Worm (Caenorhabditis elegans) whole organism, late embryonic: ENCODE results near the gene srz-14.

ENCODE experiments used
- C38D4.7 ChIP-seq: fragments of 200-800 bp; sonication (Bioruptor generic); optimal IDR thresholded peaks from 2 replicates; lab custom pipeline; 2018; ENCODE audit warnings: mild to moderate bottlenecking, missing genetic modification characterization, moderate library complexity, missing compliant biosample characterization
- F13H6.1 ChIP-seq: sonication (generic microtip); optimal IDR thresholded peaks from 2 replicates; lab custom pipeline; 2016; ENCODE audit warnings: missing genetic modification characterization, missing compliant biosample characterization
- K02D7.2 ChIP-seq: sonication (generic microtip); optimal IDR thresholded peaks from 2 replicates; lab custom pipeline; 2017; ENCODE audit warnings: mild to moderate bottlenecking, missing genetic modification characterization, missing compliant biosample characterization
- K09A11.1 ChIP-seq: sonication (generic microtip); optimal IDR thresholded peaks from 2 replicates; lab custom pipeline; 2017; ENCODE audit warnings: antibody characterized with exemption, mild to moderate bottlenecking, missing genetic modification characterization, missing compliant biosample characterization; ENCODE audit not compliant: insufficient read depth
- T23F11.4 ChIP-seq: fragments of 200-800 bp; sonication (Bioruptor generic); optimal IDR thresholded peaks from 2 replicates; lab custom pipeline; 2018; ENCODE audit warnings: mild to moderate bottlenecking, missing genetic modification characterization, missing compliant biosample characterization
- Y22D7AL.16 ChIP-seq: sonication (generic microtip); optimal IDR thresholded peaks from 2 replicates; lab custom pipeline; 2016; ENCODE audit warnings: missing genetic modification characterization, missing compliant biosample characterization
- ahr-1 ChIP-seq: sonication (generic microtip); optimal IDR thresholded peaks from 2 replicates; lab custom pipeline; 2016; ENCODE audit warnings: missing genetic modification characterization, missing compliant biosample characterization
- ama-1 ChIP-seq: fragments of 150-350 bp; optimal IDR thresholded peaks from 2 replicates; lab custom pipeline; 2014
- ceh-14 ChIP-seq: sonication (generic microtip); optimal IDR thresholded peaks from 2 replicates; lab custom pipeline; 2016; ENCODE audit warnings: missing genotype, missing genetic modification characterization, missing compliant biosample characterization
- ceh-22 ChIP-seq: sonication (generic microtip); optimal IDR thresholded peaks from 2 replicates; lab custom pipeline; 2017; ENCODE audit warnings: missing biosample characterization, missing genetic modification characterization
- ceh-30 ChIP-seq: fragments of 150-350 bp; optimal IDR thresholded peaks from 2 replicates; lab custom pipeline; 2014; ENCODE audit warnings: missing biosample characterization, missing genetic modification characterization
- ceh-31 ChIP-seq: sonication (generic microtip); optimal IDR thresholded peaks from 2 replicates; lab custom pipeline; 2016; ENCODE audit warnings: missing genetic modification characterization, missing compliant biosample characterization
- ceh-45 ChIP-seq: fragments of 200-800 bp; sonication (Bioruptor generic); IDR thresholded peaks from 2 replicates; pipeline ENCODE4 v1.3.6; 2022; ENCODE audit warnings: missing genetic modification reagents, missing genetic modification characterization, missing compliant biosample characterization
- ceh-6 ChIP-seq: fragments of 200-800 bp; sonication (Bioruptor generic); optimal IDR thresholded peaks from 2 replicates; lab custom pipeline; 2018; ENCODE audit warnings: mild to moderate bottlenecking, missing genetic modification characterization, missing compliant biosample characterization
- ceh-9 ChIP-seq: sonication (generic microtip); optimal IDR thresholded peaks from 2 replicates; lab custom pipeline; 2016; ENCODE audit warnings: mild to moderate bottlenecking, missing genetic modification characterization, inconsistent platforms, missing compliant biosample characterization
- che-1 ChIP-seq: sonication (generic microtip); optimal IDR thresholded peaks from 2 replicates; lab custom pipeline; 2016; ENCODE audit warnings: mild to moderate bottlenecking, missing genetic modification characterization, missing compliant biosample characterization
- dve-1 ChIP-seq: sonication (generic microtip); optimal IDR thresholded peaks from 2 replicates; lab custom pipeline; 2017; ENCODE audit warnings: antibody characterized with exemption, mild to moderate bottlenecking, missing genetic modification characterization, missing compliant biosample characterization
- ets-4 ChIP-seq: sonication (generic microtip); optimal IDR thresholded peaks from 2 replicates; lab custom pipeline; 2016; ENCODE audit warnings: missing genetic modification characterization, missing compliant biosample characterization
- hlh-13 ChIP-seq: fragments of 200-800 bp; sonication (Bioruptor generic); optimal IDR thresholded peaks from 2 replicates; lab custom pipeline; 2018; ENCODE audit warnings: mild to moderate bottlenecking, missing genetic modification characterization, missing compliant biosample characterization
- hlh-8 ChIP-seq: sonication (generic microtip); optimal IDR thresholded peaks from 2 replicates; lab custom pipeline; 2016; ENCODE audit warnings: missing genotype, missing genetic modification characterization, missing compliant biosample characterization
- lim-6 ChIP-seq: sonication (generic microtip); optimal IDR thresholded peaks from 2 replicates; lab custom pipeline; 2016; ENCODE audit warnings: missing genetic modification characterization, missing compliant biosample characterization
- lin-11 ChIP-seq: fragments of 200-800 bp; sonication (Bioruptor generic); optimal IDR thresholded peaks from 2 replicates; lab custom pipeline; 2018; ENCODE audit warnings: mild to moderate bottlenecking, missing genetic modification characterization, missing compliant biosample characterization
- madf-2 ChIP-seq: sonication (generic microtip); optimal IDR thresholded peaks from 2 replicates; lab custom pipeline; 2017; ENCODE audit warnings: missing genetic modification characterization, missing compliant biosample characterization
- mec-3 ChIP-seq: sonication (generic microtip); optimal IDR thresholded peaks from 2 replicates; lab custom pipeline; 2016; ENCODE audit warnings: borderline replicate concordance, missing genetic modification characterization, missing compliant biosample characterization
- nfya-1 ChIP-seq: sonication (generic microtip); optimal IDR thresholded peaks from 2 replicates; lab custom pipeline; 2017; ENCODE audit warnings: missing genetic modification characterization, mild to moderate bottlenecking, missing compliant biosample characterization, antibody characterized with exemption, moderate library complexity
- nhr-232 ChIP-seq: sonication (generic microtip); optimal IDR thresholded peaks from 2 replicates; lab custom pipeline; 2016; ENCODE audit warnings: missing genetic modification characterization, missing compliant biosample characterization
- npax-4 ChIP-seq: sonication (generic microtip); optimal IDR thresholded peaks from 2 replicates; lab custom pipeline; 2016; ENCODE audit warnings: missing genetic modification characterization, missing compliant biosample characterization
- odd-2 ChIP-seq: sonication (generic microtip); optimal IDR thresholded peaks from 2 replicates; lab custom pipeline; 2017; ENCODE audit warnings: antibody characterized with exemption, mild to moderate bottlenecking, missing genetic modification characterization, missing compliant biosample characterization
- pax-1 ChIP-seq: fragments of 150-350 bp; optimal IDR thresholded peaks from 2 replicates; lab custom pipeline; 2014; ENCODE audit warnings: missing biosample characterization, missing genetic modification characterization
- pqm-1 ChIP-seq: sonication (generic microtip); optimal IDR thresholded peaks from 2 replicates; lab custom pipeline; 2016; ENCODE audit warnings: missing genetic modification characterization, missing compliant biosample characterization
- ref-2 ChIP-seq: sonication (generic microtip); optimal IDR thresholded peaks from 2 replicates; lab custom pipeline; 2016; ENCODE audit warnings: missing genetic modification characterization, missing compliant biosample characterization
- sox-4 ChIP-seq: sonication (generic microtip); optimal IDR thresholded peaks from 2 replicates; lab custom pipeline; 2017; ENCODE audit warnings: mild to moderate bottlenecking, missing genetic modification characterization, inconsistent platforms, missing compliant biosample characterization
- tbx-2 ChIP-seq: sonication (generic microtip); optimal IDR thresholded peaks from 2 replicates; lab custom pipeline; 2016; ENCODE audit warnings: missing genetic modification characterization, missing compliant biosample characterization
- unc-55 ChIP-seq: sonication (generic microtip); optimal IDR thresholded peaks from 2 replicates; lab custom pipeline; 2017; ENCODE audit warnings: missing biosample characterization, missing genetic modification reagents, missing genetic modification characterization
- unc-86 ChIP-seq: sonication (generic microtip); optimal IDR thresholded peaks from 2 replicates; lab custom pipeline; 2016; ENCODE audit warnings: missing genetic modification characterization, missing compliant biosample characterization
- zip-5 ChIP-seq: sonication (generic microtip); optimal IDR thresholded peaks from 2 replicates; lab custom pipeline; 2016; ENCODE audit warnings: missing genetic modification characterization, missing compliant biosample characterization
- ztf-16 ChIP-seq: sonication (generic microtip); optimal IDR thresholded peaks from 2 replicates; lab custom pipeline; 2017; ENCODE audit warnings: missing genetic modification characterization, missing compliant biosample characterization

Gene srz-14

DNA sequence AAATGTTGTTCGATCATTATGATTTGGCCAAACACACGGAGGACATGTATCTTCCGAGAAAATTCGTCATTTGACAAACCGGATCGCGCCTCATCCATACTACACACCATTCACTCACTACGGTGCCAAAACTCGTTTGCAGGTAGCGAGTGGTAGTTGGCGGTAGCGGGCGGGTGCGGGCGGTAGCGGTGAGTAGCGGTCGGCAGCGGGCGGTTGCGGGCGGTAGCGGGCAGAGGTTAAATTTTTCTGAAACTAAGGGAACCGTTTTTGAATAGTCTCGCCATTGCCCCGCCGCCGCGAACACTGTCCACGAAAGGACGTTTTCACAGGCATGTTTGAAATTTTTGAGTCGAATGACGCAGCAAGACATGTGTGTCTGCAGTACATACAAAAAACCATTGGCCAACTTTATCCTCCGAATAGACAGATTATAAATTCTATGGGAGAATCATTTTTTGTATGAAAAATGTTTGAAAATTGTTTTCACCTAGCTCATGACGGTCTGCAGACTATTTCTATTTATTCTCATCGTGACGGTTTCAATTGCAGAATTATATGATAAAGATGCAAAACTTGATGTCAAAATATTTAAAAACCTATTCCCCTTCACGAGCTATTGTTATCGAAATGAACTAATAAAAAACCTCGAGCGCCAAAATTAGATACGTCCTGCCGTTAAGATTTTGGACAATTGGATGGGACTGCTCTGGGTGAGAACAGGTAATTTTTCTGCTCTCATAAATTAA is 27.0 kb downstream of the srz-14 start, which contains the start of gene F11A5.16:
TSS of gene F11A5.16 (plus strand) at position 696 of the 746 bp plus-strand sequence.
- TF ChIP-seq ceh-9 (tag; lab: Kevin White, UChicago) (no peak), ceh-31 (tag; lab: Kevin White, UChicago) (no peak), ets-4 (tag; lab: Kevin White, UChicago) (no peak), che-1 (no peak), lin-11 (tag; lab: Kevin White, UChicago) (no peak), tbx-2 (tag; lab: Kevin White, UChicago) (no peak), mec-3 (tag; lab: Kevin White, UChicago) (no peak), ahr-1 (tag; lab: Kevin White, UChicago) (no peak), ceh-30 (tag; lab: Kevin White, UChicago) (no peak), ceh-22 (tag; lab: Kevin White, UChicago) (no peak), K02D7.2 (tag; lab: Kevin White, UChicago) (no peak), ref-2 (no peak), pqm-1 (tag; lab: Kevin White, UChicago) (no peak), ceh-45 (GFP tag; lab: Robert Waterston, UW) (no peak), zip-5 (tag; lab: Kevin White, UChicago) (no peak)

DNA sequence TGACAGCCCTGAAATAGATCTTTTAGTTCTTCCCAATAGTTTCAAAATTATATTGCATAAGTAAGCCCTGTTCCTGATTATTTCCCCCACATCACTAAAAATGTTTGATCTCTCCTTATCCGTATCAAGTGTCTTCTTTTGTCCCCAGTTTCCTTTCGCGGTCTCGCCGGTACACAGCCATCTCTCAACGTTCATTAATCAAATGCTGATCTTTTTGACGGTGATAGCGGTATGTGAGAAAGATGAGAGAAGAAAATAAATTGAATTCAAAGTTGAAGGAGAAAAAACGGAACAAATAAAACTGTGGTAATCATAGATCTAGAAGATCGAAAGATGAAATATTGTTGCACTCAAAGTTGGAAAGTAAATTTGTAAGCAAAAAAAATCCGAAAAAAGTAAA is 28.3 kb downstream of the srz-14 start:
- no peak for TF ChIP-seq che-1
- TF ChIP-seq madf-2 (tag; lab: Kevin White, UChicago): no peak

- no peak for TF ChIP-seq unc-55 (GFP tag; lab: Kevin White, UChicago)
- TF ChIP-seq ama-1 (lab: Kevin White, UChicago): no peak
- no peak for TF ChIP-seq dve-1 (tag; lab: Kevin White, UChicago)
- no peak for TF ChIP-seq tbx-2 (tag; lab: Kevin White, UChicago)
These were observed 29.9 kb downstream of the srz-14 start for ce11 chrV:16213323-16213722.

ce11 chrV:16214505-16214904 is 31.0 kb downstream of the srz-14 start, which contains the start of gene F11A5.9:
Gene F11A5.9, plus strand, starts transcription at chrV:16214890.
- TF ChIP-seq ztf-16 (tag; lab: Kevin White, UChicago) (no peak), ceh-14 (no peak), hlh-13 (GFP tag; lab: Kevin White, UChicago) (no peak), dve-1 (tag; lab: Kevin White, UChicago) (no peak), madf-2 (tag; lab: Kevin White, UChicago) (no peak), unc-86 (no peak), zip-5 (tag; lab: Kevin White, UChicago) (no peak), C38D4.7 (GFP tag; lab: Kevin White, UChicago) (no peak), pax-1 (tag; lab: Kevin White, UChicago) (no peak), lin-11 (tag; lab: Kevin White, UChicago) (no peak), nfya-1 (tag; lab: Kevin White, UChicago) (no peak), odd-2 (tag; lab: Kevin White, UChicago) (no peak), lim-6 (tag; lab: Kevin White, UChicago) (no peak), K02D7.2 (tag; lab: Kevin White, UChicago) (no peak), F13H6.1 (no peak)
- TF ChIP-seq, all 69 proteins: peak for 0

DNA sequence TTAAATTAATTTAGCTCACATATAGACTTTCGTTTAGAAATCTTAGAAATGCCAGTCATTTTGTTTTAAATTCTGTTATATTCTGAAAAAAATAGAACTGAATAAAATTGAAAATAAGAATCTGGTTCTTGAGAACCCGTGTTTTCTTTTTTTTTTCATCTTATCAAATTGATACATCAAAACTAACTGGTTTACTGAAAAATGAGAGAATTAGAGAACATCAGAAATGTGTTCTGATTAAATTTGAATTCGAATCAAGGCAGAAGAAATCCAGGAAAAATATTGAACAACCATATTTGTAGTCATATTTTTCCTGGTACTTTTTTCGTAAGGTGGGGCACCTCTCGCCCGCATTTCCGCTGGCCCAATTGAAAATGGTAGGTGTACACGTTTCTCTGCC is 35.1 kb downstream of the srz-14 start, which contains the start of gene F11A5.15:
TSS of gene F11A5.15 (minus strand) at position 101 of the 400 bp plus-strand sequence.
- no peak for TF ChIP-seq T23F11.4
- TF ChIP-seq K02D7.2 (tag; lab: Kevin White, UChicago): no peak
- TF ChIP-seq tbx-2 (tag; lab: Kevin White, UChicago): no peak
- no peak for TF ChIP-seq unc-55 (GFP tag; lab: Kevin White, UChicago)
- TF ChIP-seq npax-4: no peak
- no peak for TF ChIP-seq hlh-8
- TF ChIP-seq sox-4 (tag; lab: Kevin White, UChicago): no peak
- no peak for TF ChIP-seq Y22D7AL.16 (tag; lab: Kevin White, UChicago)
- no peak for TF ChIP-seq F13H6.1
- TF ChIP-seq K09A11.1 (tag; lab: Kevin White, UChicago): no peak
- no peak for TF ChIP-seq ama-1 (lab: Kevin White, UChicago)
- no peak for TF ChIP-seq ceh-6
- TF ChIP-seq nhr-232 (tag; lab: Kevin White, UChicago): no peak
- TF ChIP-seq mec-3 (tag; lab: Kevin White, UChicago): no peak
